Worm (Caenorhabditis elegans): ENCODE results near the gene hpo-29.

ce11 chrIII:254235-254634 lies 18.6 kb downstream of the hpo-29 start, which contains the start of gene Y50D7A.3:
- TF ChIP-seq pqm-1 (tag; optimal IDR thresholded peaks at IDR 0.05) (no peak), sox-2 (GFP tag; IDR thresholded peaks at IDR 0.05) (no peak), nfya-1 (tag; optimal IDR thresholded peaks at IDR 0.05) (no peak), ceh-9 (tag; optimal IDR thresholded peaks at IDR 0.05) (no peak), nhr-11 (tag; optimal IDR thresholded peaks at IDR 0.05) (no peak), K09A11.1 (tag; optimal IDR thresholded peaks at IDR 0.05; ENCODE audit: insufficient read depth) (no peak)
